Worm (Caenorhabditis elegans): Measurements from ENCODE around the gene nlp-78.

DNA sequence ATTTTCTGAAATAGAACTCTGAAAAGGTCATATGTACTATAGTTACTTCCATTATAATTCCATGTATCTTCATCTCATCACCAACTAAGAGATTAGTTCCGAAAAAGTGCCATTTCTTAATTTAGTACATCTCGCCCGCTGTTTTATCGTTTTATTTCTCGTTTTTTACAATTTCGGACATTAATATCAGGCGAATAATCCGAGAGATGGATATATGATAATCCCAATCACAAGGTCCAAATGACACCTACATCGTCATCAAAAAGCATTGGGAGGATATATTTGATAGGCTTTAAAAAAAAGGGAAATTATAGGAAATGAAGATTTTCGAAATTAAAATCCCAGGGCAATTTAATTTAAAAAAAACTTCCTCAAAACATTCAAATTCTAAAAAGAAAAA is 15.6 kb upstream of the nlp-78 start:
- TF ChIP-seq ccch-3 (GFP tag; optimal IDR thresholded peaks at IDR 0.05) (no peak), hmg-1.2 (GFP tag; IDR thresholded peaks at IDR 0.05) (no peak), lin-40 (tag; optimal IDR thresholded peaks at IDR 0.05) (no peak)
